Worm (Caenorhabditis elegans): ENCODE data around the gene hda-5.
A peak's percentile ranks its signal among the peaks of the same experiment; 100 is the strongest.

Gene hda-5

ce11 chrII:11761806-11762512, 36.9 kb upstream of the hda-5 start (continued):
- TF ChIP-seq nfya-2 (GFP tag; IDR thresholded peaks at IDR 0.05) (no peak), Y67H2A.10 (GFP tag; conservative IDR thresholded peaks at IDR 0.05) (no peak), T07F8.4 (tag; optimal IDR thresholded peaks at IDR 0.05) (peak; percentile 1), aptf-3 (GFP tag; IDR thresholded peaks at IDR 0.05) (no peak), B0019.2 (GFP tag; conservative IDR thresholded peaks at IDR 0.05) (no peak), dpff-1 (tag; optimal IDR thresholded peaks at IDR 0.05) (no peak), aptf-2 (GFP tag; conservative IDR thresholded peaks at IDR 0.05) (no peak), ztf-3 (GFP tag; optimal IDR thresholded peaks at IDR 0.05) (no peak), madf-8 (GFP tag; conservative IDR thresholded peaks at IDR 0.05) (no peak), snpc-1.3 (tag; optimal IDR thresholded peaks at IDR 0.05; ENCODE audit: insufficient read depth) (no peak), rec-8 (tag; optimal IDR thresholded peaks at IDR 0.05) (no peak), madf-6 (GFP tag; IDR thresholded peaks at IDR 0.05) (no peak), hsf-1 (GFP tag; IDR thresholded peaks at IDR 0.05) (peak; percentile 7; the same call in 1 of the 2 replicates), ceh-40 (GFP tag; IDR thresholded peaks at IDR 0.05) (no peak), F23B12.7 (tag; optimal IDR thresholded peaks at IDR 0.05; ENCODE audit: insufficient read depth) (no peak), tlf-1 (GFP tag; optimal IDR thresholded peaks at IDR 0.05) (no peak), attf-5 (GFP tag; optimal IDR thresholded peaks at IDR 0.05) (peak; percentile 62), akir-1 (GFP tag; optimal IDR thresholded peaks at IDR 0.05) (no peak), hrde-1 (tag; optimal IDR thresholded peaks at IDR 0.05; ENCODE audit: borderline replicate concordance) (no peak), ceh-58 (GFP tag; IDR thresholded peaks at IDR 0.05) (no peak), hmg-20 (GFP tag; IDR thresholded peaks at IDR 0.05) (no peak), nhr-80 (tag; optimal IDR thresholded peaks at IDR 0.05) (peak; percentile 20), repo-1 (tag; optimal IDR thresholded peaks at IDR 0.05) (no peak), egrh-3 (GFP tag; IDR thresholded peaks at IDR 0.05) (no peak), atf-7 (tag; optimal IDR thresholded peaks at IDR 0.05) (no peak), C06A6.2 (GFP tag; conservative IDR thresholded peaks at IDR 0.05) (peak; percentile 61), Y53G8AR.9 (GFP tag; conservative IDR thresholded peaks at IDR 0.05) (no peak), let-526 (GFP tag; IDR thresholded peaks at IDR 0.05) (no peak), rpc-1 (optimal IDR thresholded peaks at IDR 0.05) (no peak), rpc-1 (tag; optimal IDR thresholded peaks at IDR 0.05) (no peak), nfyb-1 (GFP tag; IDR thresholded peaks at IDR 0.05) (peak; percentile 77; the same call in 1 of the 2 replicates), athp-1 (tag; optimal IDR thresholded peaks at IDR 0.05) (no peak), snpc-1.1 (tag; optimal IDR thresholded peaks at IDR 0.05; ENCODE audit: insufficient read depth) (no peak), attf-6 (GFP tag; IDR thresholded peaks at IDR 0.05) (no peak), nhr-27 (tag; optimal IDR thresholded peaks at IDR 0.05) (no peak), bed-1 (GFP tag; IDR thresholded peaks at IDR 0.05) (no peak), xnd-1 (tag; optimal IDR thresholded peaks at IDR 0.05) (no peak), F22D6.2 (tag; optimal IDR thresholded peaks at IDR 0.05) (no peak), ZK185.1 (tag; optimal IDR thresholded peaks at IDR 0.05; ENCODE audit: poor library complexity, severe bottlenecking) (no peak), ama-1 (optimal IDR thresholded peaks at IDR 0.05) (peak; percentile 83), ama-1 (GFP tag; optimal IDR thresholded peaks at IDR 0.05) (peak in 1 of 2 experiments; percentile 54), tbx-9 (tag; optimal IDR thresholded peaks at IDR 0.05; ENCODE audit: borderline replicate concordance) (no peak), bed-2 (GFP tag; IDR thresholded peaks at IDR 0.05) (no peak), attf-3 (GFP tag; conservative IDR thresholded peaks at IDR 0.05) (no peak), mcd-1 (GFP tag; IDR thresholded peaks at IDR 0.05) (no peak), K12H6.12 (tag; optimal IDR thresholded peaks at IDR 0.05) (no peak), lin-26 (GFP tag; IDR thresholded peaks at IDR 0.05) (no peak), F55B11.4 (tag; optimal IDR thresholded peaks at IDR 0.05; ENCODE audit: borderline replicate concordance, insufficient read depth) (no peak)
